Fruit fly (Drosophila melanogaster): ENCODE data around the gene Lsd-2.
A peak's percentile ranks its signal among the peaks of the same experiment; 100 is the strongest.

Lsd-2 gene

dm6 chrX:15043013-15043699 lies 32.9 kb downstream of the Lsd-2 start (continued):
- peak; percentile 76 for TF ChIP-seq CG6683 (GFP tag; optimal IDR thresholded peaks at IDR 0.05)
- peak; percentile 5 for TF ChIP-seq CG10147 (GFP tag; optimal IDR thresholded peaks at IDR 0.05)
- peak; percentile 74; the same call in 1 of the 2 replicates for TF ChIP-seq ranshi (GFP tag; IDR thresholded peaks at IDR 0.05)
- TF ChIP-seq CG3726 (GFP tag; IDR thresholded peaks at IDR 0.05): 0 out of 3 replicates have a peak, but pooled peaks have one; percentile 30
- TF ChIP-seq Lhr (GFP tag; optimal IDR thresholded peaks at IDR 0.05): peak; percentile 83
- peak; percentile 58 for TF ChIP-seq CG9876 (GFP tag; optimal IDR thresholded peaks at IDR 0.05)
- TF ChIP-seq CG6854 (GFP tag; optimal IDR thresholded peaks at IDR 0.05): peak; percentile 67
- peak; percentile 94 for TF ChIP-seq CG17359 (tag; optimal IDR thresholded peaks at IDR 0.05)
- peak; percentile 98 for TF ChIP-seq sens (GFP tag)
- TF ChIP-seq run (tag; optimal IDR thresholded peaks at IDR 0.05): peak; percentile 75
- peak; percentile 74 for TF ChIP-seq CG14710 (tag; optimal IDR thresholded peaks at IDR 0.05)
- no peak for TF ChIP-seq ro (GFP tag; IDR thresholded peaks at IDR 0.05)
- TF ChIP-seq CG6654 (GFP tag; optimal IDR thresholded peaks at IDR 0.05): peak; percentile 36
- peak; percentile 80 for TF ChIP-seq CG7556 (GFP tag; optimal IDR thresholded peaks at IDR 0.05)
- peak; percentile 55 for TF ChIP-seq CG8290 (GFP tag; optimal IDR thresholded peaks at IDR 0.05)
- peak; percentile 93 for TF ChIP-seq CG8290 (tag; optimal IDR thresholded peaks at IDR 0.05)
- peak; percentile 51 for TF ChIP-seq slp2 (GFP tag; optimal IDR thresholded peaks at IDR 0.05)
- peak; percentile 82 for TF ChIP-seq Nf-YA (GFP tag; IDR thresholded peaks at IDR 0.05)
- TF ChIP-seq CG32767 (GFP tag; IDR thresholded peaks at IDR 0.05): peak; percentile 60
- TF ChIP-seq p53 (GFP tag; optimal IDR thresholded peaks at IDR 0.05): peak; percentile 51
- TF ChIP-seq CG6813 (GFP tag; optimal IDR thresholded peaks at IDR 0.05): peak; percentile 96
- TF ChIP-seq Spps (tag; optimal IDR thresholded peaks at IDR 0.05): peak; percentile 59
- peak; percentile 93 for TF ChIP-seq CG4707 (GFP tag; optimal IDR thresholded peaks at IDR 0.05)
- TF ChIP-seq crc (GFP tag; optimal IDR thresholded peaks at IDR 0.05): peak; percentile 52
- TF ChIP-seq CG10543 (GFP tag; optimal IDR thresholded peaks at IDR 0.05): peak; percentile 94
- peak; percentile 85 for TF ChIP-seq Blimp-1 (GFP tag; optimal IDR thresholded peaks at IDR 0.05)
- TF ChIP-seq Fer2 (tag; optimal IDR thresholded peaks at IDR 0.05): peak; percentile 72
- TF ChIP-seq ind (GFP tag; optimal IDR thresholded peaks at IDR 0.05): no peak
- TF ChIP-seq CG9437 (GFP tag; optimal IDR thresholded peaks at IDR 0.05): no peak
- TF ChIP-seq lmd (GFP tag; IDR thresholded peaks at IDR 0.05): no peak
- peak; percentile 59 for TF ChIP-seq CTCF (GFP tag; optimal IDR thresholded peaks at IDR 0.05)
- TF ChIP-seq nerfin-1 (tag; optimal IDR thresholded peaks at IDR 0.05): peak; percentile 82
- peak; percentile 65 for TF ChIP-seq NK7.1 (GFP tag; optimal IDR thresholded peaks at IDR 0.05)
- peak; percentile 11; the same call in 1 of the 2 replicates for TF ChIP-seq bowl (GFP tag; IDR thresholded peaks at IDR 0.05)
- peak; percentile 90 for TF ChIP-seq CG12236 (GFP tag; optimal IDR thresholded peaks at IDR 0.05)
- peak; percentile 57; the same call in 1 of the 2 replicates for TF ChIP-seq CG17612 (GFP tag; IDR thresholded peaks at IDR 0.05)
- peak; percentile 40; the same call in 1 of the 3 replicates for TF ChIP-seq Dbx (GFP tag; IDR thresholded peaks at IDR 0.05)
- TF ChIP-seq CG3163 (GFP tag; optimal IDR thresholded peaks at IDR 0.05): peak; percentile 72
- peak; percentile 90 for TF ChIP-seq caup (GFP tag; optimal IDR thresholded peaks at IDR 0.05; ENCODE audit: severe bottlenecking)
- TF ChIP-seq Atf3 (GFP tag; optimal IDR thresholded peaks at IDR 0.05): peak; percentile 58
- peak; percentile 89 for TF ChIP-seq CG18599 (GFP tag; optimal IDR thresholded peaks at IDR 0.05)
- TF ChIP-seq Bgb (GFP tag; IDR thresholded peaks at IDR 0.05; ENCODE audit: partially characterized antibody): no peak
- no peak for TF ChIP-seq ham (GFP tag; IDR thresholded peaks at IDR 0.05)
- no peak for TF ChIP-seq nom (GFP tag; optimal IDR thresholded peaks at IDR 0.05)
- no peak for TF ChIP-seq zfh2 (GFP tag; optimal IDR thresholded peaks at IDR 0.05)
- TF ChIP-seq Hmx (GFP tag; optimal IDR thresholded peaks at IDR 0.05): no peak
- TF ChIP-seq psq (GFP tag; optimal IDR thresholded peaks at IDR 0.05): peak; percentile 76
- peak; percentile 95 for TF ChIP-seq bab2 (GFP tag; optimal IDR thresholded peaks at IDR 0.05)
- peak; percentile 30 for TF ChIP-seq CG17186 (GFP tag; optimal IDR thresholded peaks at IDR 0.05)
- TF ChIP-seq CG10979 (tag; optimal IDR thresholded peaks at IDR 0.05): peak; percentile 45
